Worm (Caenorhabditis elegans) whole organism, early embryonic: ENCODE results near the gene srw-19.

Source experiments
- B0310.2 ChIP-seq: sonication (generic microtip); optimal IDR thresholded peaks from 2 replicates; lab custom pipeline; 2016; ENCODE audit warnings: mild to moderate bottlenecking, missing genetic modification characterization, missing compliant biosample characterization
- ama-1 ChIP-seq: fragments of 150-350 bp; optimal IDR thresholded peaks from 2 replicates; lab custom pipeline; 2014
- ets-7 ChIP-seq: sonication (generic microtip); optimal IDR thresholded peaks from 2 replicates; lab custom pipeline; 2016; ENCODE audit warnings: missing genotype, missing genetic modification characterization, missing compliant biosample characterization
- hmg-4 ChIP-seq: fragments of 200-800 bp; sonication (Bioruptor generic); optimal IDR thresholded peaks from 2 replicates; lab custom pipeline; 2018; ENCODE audit warnings: mild to moderate bottlenecking, missing genetic modification characterization, missing compliant biosample characterization
- hnd-1 ChIP-seq: sonication (generic microtip); optimal IDR thresholded peaks from 2 replicates; lab custom pipeline; 2016; ENCODE audit warnings: missing genetic modification characterization, missing compliant biosample characterization
- scrt-1 ChIP-seq: fragments of 200-800 bp; sonication (Bioruptor generic); IDR thresholded peaks from 2 replicates; pipeline ENCODE4 v1.3.6; 2022; ENCODE audit warnings: missing genetic modification characterization, missing compliant biosample characterization
- tbx-11 ChIP-seq: fragments of 200-800 bp; sonication (Bioruptor generic); IDR thresholded peaks from 2 replicates; pipeline ENCODE4 v1.3.6; 2022; ENCODE audit warnings: missing genetic modification characterization, missing compliant biosample characterization

DNA sequence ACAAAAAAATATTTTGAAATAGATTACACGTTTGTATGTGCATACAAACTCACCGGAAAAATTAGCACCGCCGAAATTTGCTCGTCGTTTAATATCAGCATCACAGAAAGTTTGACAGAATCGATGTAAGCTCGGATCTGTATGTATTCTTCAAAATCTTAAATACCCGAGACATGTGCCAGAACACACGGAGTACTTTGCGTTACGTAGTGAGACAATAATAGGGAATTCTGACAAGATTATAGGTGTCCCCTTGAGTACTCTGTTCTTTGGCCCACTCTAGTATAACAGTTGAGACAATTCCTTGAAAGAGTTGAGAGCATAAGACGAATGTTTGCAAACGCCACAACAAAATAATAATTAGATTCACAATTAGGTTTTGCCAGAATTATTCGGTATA, 22.4 kb upstream of the srw-19 start, which contains the start of gene srx-48:
- no peak for TF ChIP-seq tbx-11
- TF ChIP-seq hmg-4 (GFP tag; lab: Kevin White, UChicago): no peak
- TF ChIP-seq ama-1: no peak
- TF ChIP-seq hnd-1 (tag; lab: Kevin White, UChicago): no peak
- no peak for TF ChIP-seq scrt-1 (GFP tag; lab: Robert Waterston, UW)
- TF ChIP-seq ets-7 (tag; lab: Kevin White, UChicago): no peak
- TF ChIP-seq B0310.2: no peak
